Worm (Caenorhabditis elegans) whole organism, midembryonic: Measurements from ENCODE around the gene ZC239.4.

Experiments used
- flt-1 ChIP-seq: fragments of 200-800 bp; sonication (Bioruptor generic); IDR thresholded peaks from 2 replicates; pipeline ENCODE4 v1.3.6; 2022; ENCODE audit warnings: missing genetic modification characterization, missing compliant biosample characterization
- ztf-23 ChIP-seq: fragments of 200-800 bp; sonication (Bioruptor generic); IDR thresholded peaks from 2 replicates; pipeline ENCODE4 v1.3.6; 2022; ENCODE audit warnings: missing genetic modification reagents, missing genetic modification characterization, missing compliant biosample characterization

- TF ChIP-seq flt-1 (GFP tag; lab: Robert Waterston, UW) (no peak), ztf-23 (no peak)
Observed at ce11 chrII:3245836-3246235, 31.8 kb downstream of the ZC239.4 start, which contains the start of gene C17F4.7.
